Fruit fly (Drosophila melanogaster): ENCODE measurements around the gene bchs.

bchs gene

dm6 chr2L:5876474-5877067 lies 30.4 kb upstream of the bchs start (continued):
- no peak for TF ChIP-seq Hand (GFP tag; optimal IDR thresholded peaks at IDR 0.05)
- no peak for TF ChIP-seq Dp (GFP tag; optimal IDR thresholded peaks at IDR 0.05)
- TF ChIP-seq CG9609 (GFP tag; optimal IDR thresholded peaks at IDR 0.05), result no peak
- no peak for TF ChIP-seq CG5180 (GFP tag; optimal IDR thresholded peaks at IDR 0.05)
- no peak for TF ChIP-seq vfl (GFP tag; optimal IDR thresholded peaks at IDR 0.05)
- TF ChIP-seq ash1 (GFP tag; optimal IDR thresholded peaks at IDR 0.05), result no peak
- TF ChIP-seq Scr (GFP tag; IDR thresholded peaks at IDR 0.05; ENCODE audit: partially characterized antibody), result no peak
- TF ChIP-seq CG10979 (tag; optimal IDR thresholded peaks at IDR 0.05), result no peak
- no peak for TF ChIP-seq danr (GFP tag; IDR thresholded peaks at IDR 0.05)
- TF ChIP-seq Med (GFP tag), result peak; percentile 85
- no peak for TF ChIP-seq dimm (GFP tag; IDR thresholded peaks at IDR 0.05)
- TF ChIP-seq Neu2 (GFP tag; optimal IDR thresholded peaks at IDR 0.05; ENCODE audit: borderline replicate concordance), result no peak
- TF ChIP-seq PHDP (tag; optimal IDR thresholded peaks at IDR 0.05), result peak; percentile 79
- TF ChIP-seq CG10431 (GFP tag; optimal IDR thresholded peaks at IDR 0.05), result no peak
- no peak for TF ChIP-seq kay (GFP tag; optimal IDR thresholded peaks at IDR 0.05)
- peak; percentile 78 for TF ChIP-seq Hmr (GFP tag; optimal IDR thresholded peaks at IDR 0.05)
- no peak for TF ChIP-seq CG6272 (GFP tag; IDR thresholded peaks at IDR 0.05)
- peak; percentile 10 for TF ChIP-seq CoRest (tag; optimal IDR thresholded peaks at IDR 0.05)
- no peak for TF ChIP-seq CG18262 (tag; optimal IDR thresholded peaks at IDR 0.05)
- TF ChIP-seq Aef1 (GFP tag; IDR thresholded peaks at IDR 0.05), result no peak
- TF ChIP-seq Doc2 (GFP tag; IDR thresholded peaks at IDR 0.05), result no peak
- TF ChIP-seq slp2 (GFP tag; optimal IDR thresholded peaks at IDR 0.05), result no peak
- no peak for TF ChIP-seq ase (GFP tag; IDR thresholded peaks at IDR 0.05)
- TF ChIP-seq hkb (optimal IDR thresholded peaks at IDR 0.05), result no peak
- TF ChIP-seq hkb (GFP tag; IDR thresholded peaks at IDR 0.05), result peak; percentile 23; the same call in 1 of the 2 replicates
- no peak for TF ChIP-seq bab2 (GFP tag; optimal IDR thresholded peaks at IDR 0.05)
- TF ChIP-seq Dfd (GFP tag; optimal IDR thresholded peaks at IDR 0.05), result no peak
- no peak for TF ChIP-seq Hmx (GFP tag; optimal IDR thresholded peaks at IDR 0.05)
- TF ChIP-seq CG10959 (GFP tag; IDR thresholded peaks at IDR 0.05), result no peak
- TF ChIP-seq seq (GFP tag; IDR thresholded peaks at IDR 0.05), result peak; percentile 48; the same call in 1 of the 2 replicates
- TF ChIP-seq gt (GFP tag; IDR thresholded peaks at IDR 0.05), result no peak
- no peak for TF ChIP-seq hth (optimal IDR thresholded peaks at IDR 0.05)
- peak; percentile 25 for TF ChIP-seq bcd (GFP tag; optimal IDR thresholded peaks at IDR 0.05)
- TF ChIP-seq B-H1 (GFP tag; IDR thresholded peaks at IDR 0.05), result no peak
- no peak for TF ChIP-seq fd102C (GFP tag; optimal IDR thresholded peaks at IDR 0.05)
- no peak for TF ChIP-seq CG12236 (GFP tag; optimal IDR thresholded peaks at IDR 0.05)
- TF ChIP-seq shn (GFP tag; optimal IDR thresholded peaks at IDR 0.05), result no peak
- TF ChIP-seq Sox102F (GFP tag; optimal IDR thresholded peaks at IDR 0.05), result peak; percentile 26
- TF ChIP-seq CG12942 (GFP tag; optimal IDR thresholded peaks at IDR 0.05), result no peak
- TF ChIP-seq sim (GFP tag; IDR thresholded peaks at IDR 0.05), result no peak
- no peak for TF ChIP-seq H15 (GFP tag; IDR thresholded peaks at IDR 0.05)
- no peak for TF ChIP-seq CG8359 (GFP tag; optimal IDR thresholded peaks at IDR 0.05; ENCODE audit: borderline replicate concordance)
- no peak for TF ChIP-seq Antp (GFP tag; optimal IDR thresholded peaks at IDR 0.05)
- peak; percentile 44 for TF ChIP-seq CG1233 (GFP tag; optimal IDR thresholded peaks at IDR 0.05)
- TF ChIP-seq inv (GFP tag; IDR thresholded peaks at IDR 0.05; ENCODE audit: partially characterized antibody), result no peak
- no peak for TF ChIP-seq Rx (GFP tag; IDR thresholded peaks at IDR 0.05)
- no peak for TF ChIP-seq Chrac-16 (GFP tag; optimal IDR thresholded peaks at IDR 0.05)
- TF ChIP-seq HLHmδ (GFP tag; optimal IDR thresholded peaks at IDR 0.05), result no peak
- TF ChIP-seq CG13624 (GFP tag; optimal IDR thresholded peaks at IDR 0.05), result no peak
- TF ChIP-seq CG18011 (GFP tag; optimal IDR thresholded peaks at IDR 0.05), result peak; percentile 27
- TF ChIP-seq tin (GFP tag; optimal IDR thresholded peaks at IDR 0.05), result no peak
- peak; percentile 33 for TF ChIP-seq CG7928 (GFP tag; optimal IDR thresholded peaks at IDR 0.05)
